Fruit fly (Drosophila melanogaster): ENCODE data around the gene CARPB.

- TF ChIP-seq insv (optimal IDR thresholded peaks at IDR 0.05) (no peak), h (optimal IDR thresholded peaks at IDR 0.05) (no peak), Myc (optimal IDR thresholded peaks at IDR 0.05) (no peak), psq (optimal IDR thresholded peaks at IDR 0.05) (no peak), ttk (optimal IDR thresholded peaks at IDR 0.05) (no peak)
These were observed 40.9 kb upstream of the CARPB start for dm6 chrX:9742084-9742483.
